Worm (Caenorhabditis elegans) whole organism, L1 larva: Measurements from ENCODE around the gene fard-1.

ENCODE experiments used
- aly-2 ChIP-seq: fragments of 150-350 bp; optimal IDR thresholded peaks from 2 replicates; lab custom pipeline; 2014; ENCODE audit warnings: missing biosample characterization, missing genetic modification characterization
- ceh-82 ChIP-seq, 3 experiments: fragments of 150-350 bp in 1 of 3; sonication (generic microtip) in 2 of 3; optimal IDR thresholded peaks; 2 replicates each; lab custom pipeline; 2014 to 2017; ENCODE audit warnings: missing biosample characterization in 3 of 3, missing genetic modification characterization in 3 of 3
- efl-1 ChIP-seq, 4 experiments: fragments of 150-350 bp; optimal IDR thresholded peaks in 3 of 4; peaks in 1 of 4; 1 replicate in 1 of 4; 2 replicates in 3 of 4; lab custom pipeline; 2014; ENCODE audit warnings: missing biosample characterization in 2 of 4, missing genetic modification characterization in 2 of 4, missing genetic modification reagents in 2 of 4
- fkh-8 ChIP-seq: sonication (generic microtip); optimal IDR thresholded peaks from 2 replicates; lab custom pipeline; 2016; ENCODE audit warnings: mild to moderate bottlenecking, missing genetic modification characterization, missing compliant biosample characterization
- lin-15B ChIP-seq: fragments of 150-350 bp; sonication (generic microtip); optimal IDR thresholded peaks from 3 replicates; lab custom pipeline; 2014; ENCODE audit warnings: missing biosample characterization, missing genetic modification characterization
- lir-3 ChIP-seq: sonication (generic microtip); optimal IDR thresholded peaks from 2 replicates; lab custom pipeline; 2016; ENCODE audit warnings: mild to moderate bottlenecking, missing genetic modification characterization, moderate library complexity, missing compliant biosample characterization; ENCODE audit not compliant: poor library complexity
- lsy-2 ChIP-seq, 2 experiments: fragments of 150-350 bp; optimal IDR thresholded peaks; 2 replicates each; lab custom pipeline; 2014; ENCODE audit warnings: missing biosample characterization in 2 of 2, missing genetic modification characterization in 2 of 2
- nhr-11 ChIP-seq: fragments of 150-350 bp; optimal IDR thresholded peaks from 2 replicates; lab custom pipeline; 2014; ENCODE audit warnings: missing biosample characterization, missing genetic modification characterization
- nhr-71 ChIP-seq: sonication (generic microtip); optimal IDR thresholded peaks from 2 replicates; lab custom pipeline; 2016; ENCODE audit warnings: mild to moderate bottlenecking, missing genetic modification characterization, moderate library complexity, missing compliant biosample characterization
- sup-37 ChIP-seq: fragments of 200-800 bp; sonication (Bioruptor generic); optimal IDR thresholded peaks from 2 replicates; lab custom pipeline; 2018; ENCODE audit warnings: mild to moderate bottlenecking, missing genetic modification characterization, missing compliant biosample characterization
- unc-130 ChIP-seq: fragments of 150-350 bp; optimal IDR thresholded peaks from 2 replicates; lab custom pipeline; 2017; ENCODE audit warnings: missing biosample characterization, missing genetic modification characterization, inconsistent platforms

Gene fard-1

DNA sequence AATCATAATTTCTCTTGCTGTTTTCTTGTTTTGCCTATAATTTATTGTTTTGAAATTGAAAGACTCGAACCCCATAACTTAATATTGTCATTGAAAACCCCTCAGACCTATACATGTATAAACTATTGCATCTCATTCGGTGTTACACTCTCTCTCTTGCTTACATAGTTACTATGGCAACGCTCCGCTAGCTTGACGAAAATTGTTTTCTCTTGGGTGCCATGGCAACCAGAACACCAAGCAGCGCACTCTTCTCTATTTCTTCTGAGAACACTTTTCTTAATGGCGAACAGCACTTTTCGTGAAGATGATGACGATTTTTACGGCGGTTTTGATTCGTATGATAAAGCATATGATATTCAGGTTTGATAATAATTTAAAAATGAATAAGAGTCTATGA, 50.8 kb downstream of the fard-1 start, which contains the start of gene osm-5:
osm-5 (plus strand) TSS at position 268 of the 400 bp plus-strand sequence.
- TF ChIP-seq nhr-71 (tag; lab: Kevin White, UChicago) (peak; percentile 6), nhr-11 (tag; lab: Kevin White, UChicago) (no peak), unc-130 (no peak), lin-15B (tag; lab: Kevin White, UChicago) (no peak), fkh-8 (tag; lab: Kevin White, UChicago) (peak; percentile 92), efl-1 (optimal IDR thresholded peaks at IDR 0.05; lab: Kevin White, UChicago) (no peak), efl-1 (GFP tag; optimal IDR thresholded peaks at IDR 0.05 in 1 of 2; lab: Kevin White, UChicago) (peak in 1 of 2 experiments; percentile 45), aly-2 (tag; lab: Kevin White, UChicago) (no peak), sup-37 (GFP tag; lab: Kevin White, UChicago) (no peak), ceh-82 (tag; optimal IDR thresholded peaks at IDR 0.05; lab: Kevin White, UChicago) (no peak), lir-3 (tag; lab: Kevin White, UChicago) (no peak), lsy-2 (tag; optimal IDR thresholded peaks at IDR 0.05; lab: Kevin White, UChicago) (no peak)
